Worm (Caenorhabditis elegans) whole organism, L3 larva: ENCODE measurements around the gene mnm-2.

Source experiments
- ZK546.5 ChIP-seq: sonication (generic microtip); optimal IDR thresholded peaks from 2 replicates; lab custom pipeline; 2017; ENCODE audit warnings: missing biosample characterization, missing genetic modification characterization
- aly-2 ChIP-seq: fragments of 150-350 bp; optimal IDR thresholded peaks from 2 replicates; lab custom pipeline; 2014; ENCODE audit warnings: missing biosample characterization, missing genetic modification characterization
- ceh-16 ChIP-seq: sonication (generic microtip); optimal IDR thresholded peaks from 2 replicates; lab custom pipeline; 2017; ENCODE audit warnings: missing biosample characterization, missing genetic modification characterization
- ceh-28 ChIP-seq: fragments of 150-350 bp; optimal IDR thresholded peaks from 2 replicates; lab custom pipeline; 2014; ENCODE audit warnings: missing biosample characterization, missing genetic modification reagents, missing genetic modification characterization
- ceh-9 ChIP-seq: sonication (generic microtip); optimal IDR thresholded peaks from 2 replicates; lab custom pipeline; 2018; ENCODE audit warnings: missing biosample characterization, missing genetic modification characterization
- daf-12 ChIP-seq: fragments of 150-350 bp; optimal IDR thresholded peaks from 2 replicates; lab custom pipeline; 2014; ENCODE audit warnings: missing biosample characterization, missing genetic modification reagents, missing genetic modification characterization
- egl-27 ChIP-seq: sonication (generic microtip); optimal IDR thresholded peaks from 4 replicates; lab custom pipeline; 2017; ENCODE audit warnings: missing biosample characterization, missing genetic modification reagents, missing genetic modification characterization
- egl-5 ChIP-seq: fragments of 150-350 bp; optimal IDR thresholded peaks from 2 replicates; lab custom pipeline; 2017; ENCODE audit warnings: missing biosample characterization, missing genetic modification reagents, missing genetic modification characterization, inconsistent platforms
- elt-1 ChIP-seq: fragments of 150-350 bp; optimal IDR thresholded peaks from 2 replicates; lab custom pipeline; 2014; ENCODE audit warnings: missing biosample characterization, missing genetic modification characterization
- elt-2 ChIP-seq: sonication (generic microtip); optimal IDR thresholded peaks from 2 replicates; lab custom pipeline; 2016; ENCODE audit warnings: missing genetic modification reagents, mild to moderate bottlenecking, missing genetic modification characterization, missing compliant biosample characterization
- elt-3 ChIP-seq, 3 experiments: fragments of 150-350 bp in 1 of 3; sonication (generic microtip) in 2 of 3; optimal IDR thresholded peaks; 2 replicates in 2 of 3; 4 replicates in 1 of 3; lab custom pipeline; 2014 to 2017; ENCODE audit warnings: missing biosample characterization in 3 of 3, missing genetic modification characterization in 3 of 3
- eor-1 ChIP-seq, 2 experiments: fragments of 150-350 bp; optimal IDR thresholded peaks; 2 replicates each; lab custom pipeline; 2014 to 2018; ENCODE audit warnings: missing biosample characterization in 2 of 2, missing genetic modification characterization in 2 of 2
- fkh-10 ChIP-seq: sonication (generic microtip); optimal IDR thresholded peaks from 2 replicates; lab custom pipeline; 2017; ENCODE audit warnings: missing biosample characterization, missing genetic modification reagents, missing genetic modification characterization
- fkh-2 ChIP-seq: fragments of 150-350 bp; optimal IDR thresholded peaks from 2 replicates; lab custom pipeline; 2014; ENCODE audit warnings: missing biosample characterization, missing genetic modification reagents, missing genetic modification characterization
- fos-1 ChIP-seq: fragments of 150-350 bp; optimal IDR thresholded peaks from 2 replicates; lab custom pipeline; 2014; ENCODE audit warnings: missing biosample characterization, missing genetic modification characterization
- hmg-11 ChIP-seq: sonication (generic microtip); optimal IDR thresholded peaks from 2 replicates; lab custom pipeline; 2016; ENCODE audit warnings: missing genetic modification characterization, missing compliant biosample characterization
- jun-1 ChIP-seq: fragments of 150-350 bp; optimal IDR thresholded peaks from 2 replicates; lab custom pipeline; 2014; ENCODE audit warnings: missing biosample characterization, missing genetic modification reagents, missing genetic modification characterization
- lin-39 ChIP-seq: fragments of 150-350 bp; optimal IDR thresholded peaks from 2 replicates; lab custom pipeline; 2018; ENCODE audit warnings: missing biosample characterization, missing genetic modification reagents, missing genetic modification characterization
- mdl-1 ChIP-seq: fragments of 150-350 bp; optimal IDR thresholded peaks from 2 replicates; lab custom pipeline; 2014; ENCODE audit warnings: missing biosample characterization, missing genetic modification characterization
- mml-1 ChIP-seq: fragments of 150-350 bp; sonication (generic microtip); optimal IDR thresholded peaks from 3 replicates; lab custom pipeline; 2014; ENCODE audit warnings: missing biosample characterization, missing genetic modification characterization
- nfya-1 ChIP-seq: sonication (generic microtip); optimal IDR thresholded peaks from 2 replicates; lab custom pipeline; 2017; ENCODE audit warnings: missing genetic modification characterization, mild to moderate bottlenecking, missing compliant biosample characterization, antibody characterized with exemption, moderate library complexity; ENCODE audit not compliant: insufficient read depth
- nhr-11 ChIP-seq: fragments of 150-350 bp; optimal IDR thresholded peaks from 2 replicates; lab custom pipeline; 2014; ENCODE audit warnings: missing biosample characterization, missing genetic modification characterization
- nhr-23 ChIP-seq: fragments of 150-350 bp; optimal IDR thresholded peaks from 2 replicates; lab custom pipeline; 2014; ENCODE audit warnings: missing biosample characterization, missing genetic modification reagents, missing genetic modification characterization
- nhr-25 ChIP-seq: sonication (generic microtip); optimal IDR thresholded peaks from 2 replicates; lab custom pipeline; 2017; ENCODE audit warnings: missing biosample characterization, missing genetic modification characterization
- nhr-76 ChIP-seq: fragments of 150-350 bp; sonication (generic microtip); optimal IDR thresholded peaks from 5 replicates; lab custom pipeline; 2014; ENCODE audit warnings: missing biosample characterization, missing genetic modification characterization
- nhr-77 ChIP-seq: fragments of 150-350 bp; optimal IDR thresholded peaks from 2 replicates; lab custom pipeline; 2014; ENCODE audit warnings: missing biosample characterization, missing genetic modification characterization
- pha-4 ChIP-seq: fragments of 150-350 bp; optimal IDR thresholded peaks from 2 replicates; lab custom pipeline; 2014; ENCODE audit warnings: missing biosample characterization, missing genetic modification reagents, missing genetic modification characterization
- pqm-1 ChIP-seq: fragments of 150-350 bp; optimal IDR thresholded peaks from 2 replicates; lab custom pipeline; 2017; ENCODE audit warnings: missing biosample characterization, missing genetic modification characterization, inconsistent platforms
- sea-2 ChIP-seq: fragments of 150-350 bp; sonication (generic microtip); optimal IDR thresholded peaks from 4 replicates; lab custom pipeline; 2014; ENCODE audit warnings: missing biosample characterization, missing genetic modification reagents, missing genetic modification characterization
- skn-1 ChIP-seq: fragments of 150-350 bp; optimal IDR thresholded peaks from 2 replicates; lab custom pipeline; 2014; ENCODE audit warnings: missing biosample characterization, missing genetic modification characterization
- unc-39 ChIP-seq: sonication (generic microtip); optimal IDR thresholded peaks from 4 replicates; lab custom pipeline; 2017; ENCODE audit warnings: missing biosample characterization, missing genetic modification characterization
- unc-62 ChIP-seq: fragments of 150-350 bp; sonication (generic microtip); optimal IDR thresholded peaks from 4 replicates; lab custom pipeline; 2014; ENCODE audit warnings: missing biosample characterization, missing genetic modification reagents, missing genetic modification characterization
- zag-1 ChIP-seq: fragments of 150-350 bp; optimal IDR thresholded peaks from 2 replicates; lab custom pipeline; 2014; ENCODE audit warnings: missing biosample characterization, missing genetic modification characterization
- ztf-11 ChIP-seq: fragments of 150-350 bp; optimal IDR thresholded peaks from 2 replicates; lab custom pipeline; 2014; ENCODE audit warnings: missing biosample characterization, missing genetic modification characterization
- ztf-4 ChIP-seq: fragments of 150-350 bp; optimal IDR thresholded peaks from 2 replicates; lab custom pipeline; 2014; ENCODE audit warnings: missing biosample characterization, missing genetic modification characterization

mnm-2 gene

DNA sequence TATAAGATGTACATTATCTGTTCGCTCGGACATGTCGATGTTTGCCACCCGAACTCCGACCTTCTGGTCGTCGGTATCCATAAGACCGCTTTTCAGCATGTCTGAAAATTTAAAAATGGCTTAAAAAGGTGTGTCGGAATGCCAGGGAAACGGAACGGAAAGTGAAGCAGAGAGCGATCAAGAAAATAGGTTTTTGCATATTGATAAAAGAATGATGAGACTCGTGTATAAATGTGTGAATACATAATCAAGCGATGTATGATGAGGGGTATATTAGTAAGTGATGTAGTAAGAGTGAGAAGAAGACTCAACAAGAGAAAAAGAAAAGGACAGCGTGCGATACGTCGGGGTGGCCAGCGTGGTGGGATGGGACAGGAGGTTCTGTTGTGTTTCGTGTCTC, 17.8 kb upstream of the mnm-2 start, which contains the start of gene acl-12:
Gene acl-12, minus strand, starts transcription at position 101 of the 400 bp plus-strand sequence.
- TF ChIP-seq nfya-1 (tag; lab: Kevin White, UChicago) (peak; percentile 29), lin-39 (tag; lab: Kevin White, UChicago) (no peak), fos-1 (tag; lab: Kevin White, UChicago) (no peak)

DNA sequence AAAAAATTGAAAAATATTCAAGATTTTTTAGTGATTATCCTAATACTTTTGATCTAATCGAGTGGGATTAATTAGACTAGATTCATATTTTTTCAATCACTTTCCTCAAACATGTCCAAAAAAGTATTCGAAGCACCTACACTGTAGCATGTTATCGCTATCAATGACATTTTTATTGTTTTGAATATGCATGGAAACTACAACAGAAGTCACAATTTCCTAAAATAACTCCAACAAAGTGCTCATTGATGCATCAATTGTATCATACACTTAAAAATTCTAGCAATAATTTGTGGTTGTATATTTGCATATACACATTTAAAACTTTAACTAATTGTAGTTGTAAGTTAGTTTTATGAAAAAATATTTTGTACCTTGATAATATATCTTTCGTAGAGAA, 15.4 kb upstream of the mnm-2 start:
- TF ChIP-seq elt-1 (tag; lab: Kevin White, UChicago) (no peak), elt-2 (tag; lab: Kevin White, UChicago) (peak; percentile 34), hmg-11 (no peak), pqm-1 (peak; percentile 81)
- TF ChIP-seq, all 47 proteins: peak for 2

DNA sequence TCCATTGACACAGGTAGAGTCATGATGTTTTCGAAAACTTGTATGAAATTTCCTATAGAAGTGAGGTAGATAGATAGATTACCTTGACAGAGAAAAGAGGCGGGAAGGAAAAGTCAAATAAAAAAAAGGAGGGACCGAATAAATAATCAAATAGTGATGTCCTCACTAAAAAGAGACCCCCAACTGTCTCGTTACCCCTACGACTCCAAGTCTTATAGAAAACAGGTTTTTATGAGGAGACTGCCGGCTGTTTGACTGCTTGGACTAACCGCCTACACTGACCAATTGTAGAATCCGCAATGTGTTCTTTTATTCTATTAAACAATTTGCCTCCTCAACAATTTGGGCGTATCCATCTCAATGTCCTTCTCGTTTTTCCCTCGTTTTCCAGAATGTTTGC, 13.2 kb upstream of the mnm-2 start, which contains the start of gene C01C10.2:
Gene C01C10.2, minus strand, starts transcription at position 170 of the 400 bp plus-strand sequence.
- TF ChIP-seq ceh-9 (tag; lab: Kevin White, UChicago), result no peak
- TF ChIP-seq skn-1 (tag; lab: Kevin White, UChicago), result no peak
- no peak for TF ChIP-seq aly-2
- TF ChIP-seq nhr-25 (tag; lab: Kevin White, UChicago), result peak; percentile 46
- TF ChIP-seq nfya-1 (tag; lab: Kevin White, UChicago), result peak; percentile 39
- TF ChIP-seq ztf-11 (tag; lab: Kevin White, UChicago), result no peak
- TF ChIP-seq pha-4 (tag; lab: Kevin White, UChicago), result no peak
- TF ChIP-seq fkh-10, result no peak
- no peak for TF ChIP-seq nhr-23 (tag; lab: Kevin White, UChicago)
- TF ChIP-seq nhr-11 (tag; lab: Kevin White, UChicago), result no peak
- no peak for TF ChIP-seq pqm-1
- TF ChIP-seq mml-1 (tag; lab: Kevin White, UChicago), result no peak
- TF ChIP-seq daf-12 (tag; lab: Kevin White, UChicago), result no peak
- TF ChIP-seq nhr-77 (tag; lab: Kevin White, UChicago), result no peak
- peak; percentile 2 for TF ChIP-seq egl-5 (tag; lab: Kevin White, UChicago)
- TF ChIP-seq hmg-11, result no peak
- no peak for TF ChIP-seq unc-39 (tag; lab: Kevin White, UChicago)

DNA sequence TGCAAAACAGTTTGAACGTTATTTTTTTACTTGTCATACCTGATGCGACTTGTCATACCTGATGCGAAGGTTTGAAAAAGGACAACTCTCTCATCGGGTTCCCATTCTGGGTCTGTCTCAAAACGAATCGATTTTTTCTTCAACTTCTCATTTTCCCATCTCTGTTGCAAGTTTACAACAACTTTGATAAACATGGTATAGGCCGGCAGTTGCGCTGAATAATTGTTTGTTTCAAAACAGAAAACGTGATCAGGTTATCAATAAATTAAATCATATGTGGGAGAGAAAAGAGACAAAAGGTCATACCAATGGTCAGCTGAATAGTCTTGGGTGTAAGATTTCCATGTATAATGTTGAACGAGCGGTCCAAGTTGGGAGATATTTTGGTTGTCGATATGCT, 12.2 kb upstream of the mnm-2 start:
- TF ChIP-seq jun-1 (peak; percentile 6), egl-5 (tag; lab: Kevin White, UChicago) (no peak)
- TF ChIP-seq, all 47 proteins: peak for 1

DNA sequence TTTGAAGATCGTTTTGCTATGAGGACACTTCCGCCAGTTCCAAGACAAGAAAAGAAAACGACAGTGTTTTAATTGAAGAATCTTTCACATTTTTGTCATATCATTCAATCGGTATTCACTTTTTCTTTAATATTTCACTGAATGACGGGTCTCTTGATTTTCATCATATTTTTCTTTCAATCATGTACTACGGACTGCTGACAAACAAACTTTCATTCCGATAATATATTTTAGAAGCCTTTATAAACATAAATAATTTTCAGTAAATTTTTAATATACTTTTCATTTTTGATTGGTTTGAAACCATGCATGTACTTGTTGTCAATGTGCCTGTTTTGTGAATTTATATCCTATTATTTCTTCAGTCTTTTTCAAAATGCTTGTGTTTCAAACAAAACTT, 8.6 kb upstream of the mnm-2 start, which contains the start of gene clc-5:
Gene clc-5, plus strand, starts transcription at position 301 of the 400 bp plus-strand sequence.
- no peak for TF ChIP-seq mdl-1
- no peak for TF ChIP-seq daf-12 (tag; lab: Kevin White, UChicago)
- TF ChIP-seq fos-1 (tag; lab: Kevin White, UChicago), result no peak
- no peak for TF ChIP-seq unc-39 (tag; lab: Kevin White, UChicago)
- TF ChIP-seq egl-27 (tag; lab: Kevin White, UChicago), result no peak
- TF ChIP-seq sea-2 (GFP tag; lab: Kevin White, UChicago), result no peak
- TF ChIP-seq nhr-77 (tag; lab: Kevin White, UChicago), result no peak
- no peak for TF ChIP-seq mml-1 (tag; lab: Kevin White, UChicago)

DNA sequence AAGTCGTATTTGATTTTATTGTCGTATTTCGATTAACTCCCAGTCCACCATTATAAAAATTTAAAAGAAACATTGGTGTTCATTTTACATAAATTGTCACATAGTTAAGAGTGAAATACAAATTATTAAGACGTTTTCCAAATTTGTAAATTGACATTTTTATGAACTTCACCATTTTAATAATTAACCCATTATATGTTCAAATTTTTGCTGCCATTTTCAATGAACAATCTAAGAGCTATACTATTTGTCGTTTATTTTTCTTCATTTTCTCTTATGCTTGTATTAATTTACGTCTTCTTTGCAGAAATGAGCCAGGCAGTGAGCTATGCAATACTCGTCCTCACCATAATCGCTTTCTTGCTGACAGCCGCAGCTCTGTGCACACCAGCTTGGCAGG, 6.5 kb upstream of the mnm-2 start, which contains the start of gene clc-2:
Gene clc-2, plus strand, starts transcription at position 301 of the 400 bp plus-strand sequence.
- TF ChIP-seq zag-1 (tag; lab: Kevin White, UChicago) (no peak), elt-1 (tag; lab: Kevin White, UChicago) (no peak), fkh-2 (no peak), ceh-28 (tag; lab: Kevin White, UChicago) (no peak), unc-62 (GFP tag; lab: Kevin White, UChicago) (no peak), ztf-4 (tag; lab: Kevin White, UChicago) (no peak), lin-39 (tag; lab: Kevin White, UChicago) (no peak), mml-1 (tag; lab: Kevin White, UChicago) (no peak), nhr-23 (tag; lab: Kevin White, UChicago) (no peak), nhr-76 (no peak), eor-1 (tag; optimal IDR thresholded peaks at IDR 0.05; lab: Kevin White, UChicago) (no peak), pqm-1 (no peak), ceh-16 (tag; lab: Kevin White, UChicago) (no peak), ZK546.5 (tag; lab: Kevin White, UChicago) (no peak), nfya-1 (tag; lab: Kevin White, UChicago) (no peak), unc-39 (tag; lab: Kevin White, UChicago) (no peak), elt-3 (tag; optimal IDR thresholded peaks at IDR 0.05; lab: Kevin White, UChicago) (no peak), egl-27 (tag; lab: Kevin White, UChicago) (no peak), ztf-11 (tag; lab: Kevin White, UChicago) (no peak), ceh-9 (tag; lab: Kevin White, UChicago) (no peak)
